Fruit fly (Drosophila melanogaster): ENCODE measurements around the gene CG32591.

The CG32591 gene

DNA sequence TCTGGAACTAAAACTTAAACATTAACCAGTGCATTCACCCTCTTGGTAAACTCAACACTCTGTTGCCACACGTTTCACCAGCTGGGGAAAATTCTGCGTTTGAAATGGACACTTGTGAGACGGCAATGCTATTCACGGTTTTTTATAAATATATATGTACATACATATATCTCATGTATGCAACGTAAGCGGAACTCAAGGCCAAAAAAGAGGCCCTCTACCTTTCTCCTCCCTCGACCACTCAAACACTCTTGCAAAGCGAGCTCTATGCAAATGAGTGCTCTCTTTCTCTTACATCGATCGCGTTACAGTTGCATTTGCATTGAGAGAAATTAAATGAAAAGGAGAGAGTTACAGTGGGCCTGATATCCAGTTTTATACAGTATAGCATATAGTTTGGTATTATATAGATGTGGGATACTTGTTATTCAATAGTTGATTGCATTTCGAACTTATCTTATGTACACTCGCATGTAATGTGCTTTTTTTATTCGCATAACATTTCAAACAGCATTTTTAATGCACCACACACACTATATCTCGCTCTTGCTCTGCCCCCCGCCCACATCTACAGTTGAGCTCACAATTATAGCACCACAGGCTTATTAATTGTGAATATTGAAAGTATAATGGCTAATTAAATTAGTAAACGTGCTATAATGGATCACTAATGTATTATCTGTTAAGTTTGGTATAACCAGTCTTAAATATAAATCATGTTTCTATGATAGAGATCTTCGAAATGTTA, 23.5 kb upstream of the CG32591 start (continued):
- peak; percentile 27 for TF ChIP-seq jumu (GFP tag; optimal IDR thresholded peaks at IDR 0.05)
- TF ChIP-seq dmrt11E (tag; optimal IDR thresholded peaks at IDR 0.05): peak; percentile 62
- peak in 1 of 2 experiments; percentile 63 for TF ChIP-seq dpn (GFP tag; optimal IDR thresholded peaks at IDR 0.05)
- TF ChIP-seq HLHmδ (GFP tag; optimal IDR thresholded peaks at IDR 0.05): no peak
- no peak for TF ChIP-seq cg (GFP tag; optimal IDR thresholded peaks at IDR 0.05)
- TF ChIP-seq Fer1 (GFP tag; optimal IDR thresholded peaks at IDR 0.05): no peak
- TF ChIP-seq Trl (optimal IDR thresholded peaks at IDR 0.05): peak in 1 of 2 experiments; percentile 40
- TF ChIP-seq Trl (GFP tag; optimal IDR thresholded peaks at IDR 0.05): peak; percentile 44
- no peak for TF ChIP-seq CG7745 (tag; optimal IDR thresholded peaks at IDR 0.05)
- TF ChIP-seq chn (GFP tag; optimal IDR thresholded peaks at IDR 0.05): peak; percentile 51
- no peak for TF ChIP-seq abd-A (tag; optimal IDR thresholded peaks at IDR 0.05)
- no peak for TF ChIP-seq unc-4 (GFP tag; IDR thresholded peaks at IDR 0.05; ENCODE audit: partially characterized antibody)
- TF ChIP-seq hkb (optimal IDR thresholded peaks at IDR 0.05): no peak
- peak; percentile 29; the same call in 1 of the 2 replicates for TF ChIP-seq hkb (GFP tag; IDR thresholded peaks at IDR 0.05)
- TF ChIP-seq CG7963 (GFP tag; IDR thresholded peaks at IDR 0.05; ENCODE audit: partially characterized antibody): no peak
- TF ChIP-seq CG7839 (tag; optimal IDR thresholded peaks at IDR 0.05): peak; percentile 57
- TF ChIP-seq CG15696 (tag; optimal IDR thresholded peaks at IDR 0.05): no peak
- no peak for TF ChIP-seq hb (GFP tag; IDR thresholded peaks at IDR 0.05; ENCODE audit: partially characterized antibody)
- no peak for TF ChIP-seq crc (GFP tag; optimal IDR thresholded peaks at IDR 0.05)
- TF ChIP-seq Lim3 (GFP tag; IDR thresholded peaks at IDR 0.05): no peak
- no peak for TF ChIP-seq zfh2 (GFP tag; optimal IDR thresholded peaks at IDR 0.05)
- TF ChIP-seq cad (GFP tag; optimal IDR thresholded peaks at IDR 0.05): no peak
- TF ChIP-seq en (GFP tag; optimal IDR thresholded peaks at IDR 0.05): peak; percentile 22
- no peak for TF ChIP-seq CG4730 (GFP tag; IDR thresholded peaks at IDR 0.05)
- TF ChIP-seq Optix (GFP tag; IDR thresholded peaks at IDR 0.05): peak; percentile 54; the same call in 2 of the 3 replicates
- peak; percentile 25; the same call in 1 of the 2 replicates for TF ChIP-seq Rx (GFP tag; IDR thresholded peaks at IDR 0.05)
- TF ChIP-seq CG7987 (GFP tag; optimal IDR thresholded peaks at IDR 0.05): no peak
- TF ChIP-seq Drgx (GFP tag; IDR thresholded peaks at IDR 0.05): peak; percentile 90
- peak; percentile 2 for TF ChIP-seq Hmr (GFP tag; optimal IDR thresholded peaks at IDR 0.05)
- peak; percentile 16 for TF ChIP-seq btn (GFP tag; optimal IDR thresholded peaks at IDR 0.05)
- TF ChIP-seq Antp (GFP tag; optimal IDR thresholded peaks at IDR 0.05): peak; percentile 18
- TF ChIP-seq CG16779 (GFP tag; IDR thresholded peaks at IDR 0.05): no peak
- TF ChIP-seq CG13296 (GFP tag; optimal IDR thresholded peaks at IDR 0.05): no peak
- TF ChIP-seq Bdp1 (GFP tag; optimal IDR thresholded peaks at IDR 0.05): no peak
- TF ChIP-seq Dp (GFP tag; optimal IDR thresholded peaks at IDR 0.05): peak; percentile 12
- no peak for TF ChIP-seq CG14014 (GFP tag; IDR thresholded peaks at IDR 0.05)
- no peak for TF ChIP-seq cwo (GFP tag; optimal IDR thresholded peaks at IDR 0.05)
- TF ChIP-seq peb (GFP tag; IDR thresholded peaks at IDR 0.05): no peak; the same call in 1 of the 2 replicates
- TF ChIP-seq Meics (GFP tag; optimal IDR thresholded peaks at IDR 0.05): peak; percentile 18
- TF ChIP-seq CG15011 (GFP tag; optimal IDR thresholded peaks at IDR 0.05): peak; percentile 2
- peak; percentile 90 for TF ChIP-seq kni (GFP tag; optimal IDR thresholded peaks at IDR 0.05)
- TF ChIP-seq CG11560 (tag; IDR thresholded peaks at IDR 0.05): no peak
- no peak for TF ChIP-seq pfk (GFP tag; optimal IDR thresholded peaks at IDR 0.05)
- no peak for TF ChIP-seq CG17912 (GFP tag; optimal IDR thresholded peaks at IDR 0.05)
- TF ChIP-seq Scr (GFP tag; IDR thresholded peaks at IDR 0.05; ENCODE audit: partially characterized antibody): no peak
- TF ChIP-seq bowl (GFP tag; IDR thresholded peaks at IDR 0.05): no peak
- TF ChIP-seq tll (GFP tag; optimal IDR thresholded peaks at IDR 0.05): no peak
- TF ChIP-seq Camta (GFP tag; optimal IDR thresholded peaks at IDR 0.05): no peak
- TF ChIP-seq CG10321 (GFP tag; IDR thresholded peaks at IDR 0.05): no peak
- no peak for TF ChIP-seq CG12104 (GFP tag; optimal IDR thresholded peaks at IDR 0.05)
